Fruit fly (Drosophila melanogaster) whole organism, embryonic: ENCODE measurements around the gene CG7149.

Experiments used
- Atf-2 ChIP-seq: fragments of 200-800 bp; sonication (Bioruptor generic); optimal IDR thresholded peaks from 2 replicates; lab custom pipeline; 2016; ENCODE audit warnings: missing biosample characterization, missing genetic modification characterization
- B-H1 ChIP-seq: fragments of 200-800 bp; sonication (Bioruptor generic); IDR thresholded peaks from 3 replicates; pipeline ENCODE4 v1.3.6; 2022; ENCODE audit warnings: missing biosample characterization, missing genetic modification characterization
- Blimp-1 ChIP-seq: fragments of 200-800 bp; sonication (Bioruptor generic); optimal IDR thresholded peaks from 3 replicates; lab custom pipeline; 2018; ENCODE audit warnings: missing biosample characterization, missing genetic modification characterization, mild to moderate bottlenecking, moderate library complexity, missing genetic modification reagents
- C15 ChIP-seq: fragments of 200-800 bp; sonication (Bioruptor generic); IDR thresholded peaks from 3 replicates; pipeline ENCODE4 v1.3.6; 2022; ENCODE audit warnings: missing biosample characterization, missing genetic modification characterization
- CG10543 ChIP-seq: fragments of 200-800 bp; sonication (Bioruptor generic); optimal IDR thresholded peaks from 3 replicates; lab custom pipeline; 2017; ENCODE audit warnings: missing biosample characterization, mild to moderate bottlenecking, missing genetic modification characterization, moderate library complexity
- CG10959 ChIP-seq: fragments of 200-800 bp; sonication (Bioruptor generic); IDR thresholded peaks from 2 replicates; pipeline ENCODE4 v1.3.6; 2022; ENCODE audit warnings: missing biosample characterization, missing genetic modification characterization
- CG11504 ChIP-seq: fragments of 200-800 bp; sonication (Bioruptor generic); optimal IDR thresholded peaks from 3 replicates; lab custom pipeline; 2019; ENCODE audit warnings: missing biosample characterization, mild to moderate bottlenecking, missing genetic modification characterization, moderate library complexity
- CG12942 ChIP-seq: fragments of 200-800 bp; sonication (Bioruptor generic); optimal IDR thresholded peaks from 3 replicates; lab custom pipeline; 2016; ENCODE audit warnings: missing biosample characterization, missing genetic modification characterization
- CG13894 ChIP-seq: fragments of 200-800 bp; sonication (Bioruptor generic); optimal IDR thresholded peaks from 3 replicates; lab custom pipeline; 2018; ENCODE audit warnings: missing biosample characterization, mild to moderate bottlenecking, missing genetic modification characterization, moderate library complexity
- CG14710 ChIP-seq: fragments of 200-800 bp; sonication (Bioruptor generic); optimal IDR thresholded peaks from 3 replicates; lab custom pipeline; 2019; ENCODE audit warnings: missing biosample characterization, mild to moderate bottlenecking, missing genetic modification characterization, moderate library complexity
- CG15269 ChIP-seq: fragments of 200-800 bp; sonication (Bioruptor generic); optimal IDR thresholded peaks from 2 replicates; lab custom pipeline; 2018; ENCODE audit warnings: missing biosample characterization, mild to moderate bottlenecking, missing genetic modification characterization, moderate library complexity
- CG16815 ChIP-seq: fragments of 200-800 bp; sonication (Bioruptor generic); optimal IDR thresholded peaks from 3 replicates; lab custom pipeline; 2017; ENCODE audit warnings: missing biosample characterization, mild to moderate bottlenecking, missing genetic modification characterization
- CG18011 ChIP-seq: fragments of 200-800 bp; sonication (Bioruptor generic); optimal IDR thresholded peaks from 2 replicates; lab custom pipeline; 2017; ENCODE audit warnings: missing biosample characterization, missing genetic modification characterization, mild to moderate bottlenecking, moderate library complexity, missing genotype
- CG18619 ChIP-seq: fragments of 200-800 bp; sonication (Bioruptor generic); optimal IDR thresholded peaks from 3 replicates; lab custom pipeline; 2017; ENCODE audit warnings: missing biosample characterization, mild to moderate bottlenecking, missing genetic modification characterization
- CG18764 ChIP-seq: fragments of 200-800 bp; sonication (Bioruptor generic); optimal IDR thresholded peaks from 3 replicates; lab custom pipeline; 2016; ENCODE audit warnings: missing biosample characterization, missing genetic modification characterization
- CG2202 ChIP-seq: fragments of 200-800 bp; sonication (Bioruptor generic); optimal IDR thresholded peaks from 2 replicates; lab custom pipeline; 2018; ENCODE audit warnings: missing biosample characterization, mild to moderate bottlenecking, missing genetic modification characterization
- CG2712 ChIP-seq: fragments of 200-800 bp; optimal IDR thresholded peaks from 3 replicates; lab custom pipeline; 2019; ENCODE audit warnings: missing biosample characterization, mild to moderate bottlenecking, missing genetic modification characterization, moderate library complexity
- CG2875 ChIP-seq: fragments of 200-800 bp; sonication (Bioruptor generic); optimal IDR thresholded peaks from 2 replicates; lab custom pipeline; 2017; ENCODE audit warnings: missing biosample characterization, mild to moderate bottlenecking, missing genetic modification characterization, missing genetic modification reagents
- CG31441 ChIP-seq: fragments of 200-800 bp; sonication (Bioruptor generic); IDR thresholded peaks from 2 replicates; pipeline ENCODE4 v1.3.6; 2022; ENCODE audit warnings: missing biosample characterization, missing genetic modification characterization
- CG32532 ChIP-seq: fragments of 200-800 bp; sonication (Bioruptor generic); IDR thresholded peaks from 2 replicates; pipeline ENCODE4 v1.3.6; 2022; ENCODE audit warnings: missing biosample characterization, missing genetic modification characterization
- CG32767 ChIP-seq: fragments of 200-800 bp; sonication (Bioruptor generic); IDR thresholded peaks from 2 replicates; pipeline ENCODE4 v1.3.6; 2022; ENCODE audit warnings: missing biosample characterization, missing genetic modification characterization
- CG5245 ChIP-seq: fragments of 200-800 bp; sonication (Bioruptor generic); optimal IDR thresholded peaks from 3 replicates; lab custom pipeline; 2016; ENCODE audit warnings: missing biosample characterization, missing genetic modification characterization
- CG5953 ChIP-seq: fragments of 200-800 bp; sonication (Bioruptor generic); IDR thresholded peaks from 2 replicates; pipeline ENCODE4 v1.3.6; 2022; ENCODE audit warnings: missing biosample characterization, missing genetic modification characterization
- CG7745 ChIP-seq: fragments of 200-800 bp; sonication (Bioruptor generic); optimal IDR thresholded peaks from 2 replicates; lab custom pipeline; 2018; ENCODE audit warnings: missing biosample characterization, mild to moderate bottlenecking, missing genetic modification characterization, moderate library complexity
- CG9797 ChIP-seq: fragments of 200-800 bp; sonication (Bioruptor generic); optimal IDR thresholded peaks from 3 replicates; lab custom pipeline; 2018; ENCODE audit warnings: missing biosample characterization, mild to moderate bottlenecking, missing genetic modification characterization
- CTCF ChIP-seq: fragments of 200-800 bp; sonication (Bioruptor generic); optimal IDR thresholded peaks from 2 replicates; lab custom pipeline; 2017; ENCODE audit warnings: missing biosample characterization, mild to moderate bottlenecking, missing genetic modification characterization, moderate library complexity
- Chrac-16 ChIP-seq: fragments of 200-800 bp; sonication (Bioruptor generic); optimal IDR thresholded peaks from 3 replicates; lab custom pipeline; 2016; ENCODE audit warnings: missing biosample characterization, missing genetic modification characterization
- Dek ChIP-seq: fragments of 200-800 bp; sonication (Bioruptor generic); optimal IDR thresholded peaks from 3 replicates; lab custom pipeline; 2019; ENCODE audit warnings: missing biosample characterization, mild to moderate bottlenecking, missing genetic modification characterization, moderate library complexity
- Doc3 ChIP-seq: fragments of 200-800 bp; sonication (Bioruptor generic); IDR thresholded peaks from 3 replicates; pipeline ENCODE4 v1.3.6; 2022; ENCODE audit warnings: missing biosample characterization, missing genetic modification characterization; ENCODE audit not compliant: partially characterized antibody
- Eip74EF ChIP-seq, 2 experiments: fragments of 200-800 bp in 1 of 2; fragments of >200 bp in 1 of 2; sonication (Bioruptor generic) in 1 of 2; optimal IDR thresholded peaks; 2 replicates each; lab custom pipeline; 2017 to 2019; ENCODE audit warnings: missing biosample characterization in 2 of 2, missing genetic modification characterization in 2 of 2, mild to moderate bottlenecking in 1 of 2, moderate library complexity in 1 of 2
- Ets97D ChIP-seq: fragments of 200-800 bp; sonication (Bioruptor generic); optimal IDR thresholded peaks from 3 replicates; lab custom pipeline; 2016; ENCODE audit warnings: missing biosample characterization, missing genetic modification characterization
- Fer3 ChIP-seq: fragments of 200-800 bp; sonication (Bioruptor generic); optimal IDR thresholded peaks from 2 replicates; lab custom pipeline; 2018; ENCODE audit warnings: missing biosample characterization, mild to moderate bottlenecking, missing genetic modification characterization, moderate library complexity
- HLH3B ChIP-seq: fragments of 200-800 bp; sonication (Bioruptor generic); IDR thresholded peaks from 2 replicates; pipeline ENCODE4 v1.3.6; 2022; ENCODE audit warnings: missing biosample characterization, missing genetic modification characterization
- Hsf ChIP-seq: fragments of 200-800 bp; sonication (Bioruptor generic); optimal IDR thresholded peaks from 3 replicates; lab custom pipeline; 2016; ENCODE audit warnings: missing biosample characterization, missing genetic modification characterization
- Max ChIP-seq: fragments of 200-800 bp; sonication (Bioruptor generic); optimal IDR thresholded peaks from 2 replicates; lab custom pipeline; 2016; ENCODE audit warnings: missing biosample characterization, mild to moderate bottlenecking, missing genetic modification characterization
- NfI ChIP-seq: fragments of 200-800 bp; sonication (Bioruptor generic); optimal IDR thresholded peaks from 3 replicates; lab custom pipeline; 2018; ENCODE audit warnings: missing biosample characterization, mild to moderate bottlenecking, missing genetic modification characterization, moderate library complexity
- Opbp ChIP-seq: fragments of 200-800 bp; sonication (Bioruptor generic); IDR thresholded peaks from 3 replicates; pipeline ENCODE4 v1.3.6; 2022; ENCODE audit warnings: missing biosample characterization, missing genetic modification characterization; ENCODE audit not compliant: partially characterized antibody
- Scr ChIP-seq: fragments of 200-800 bp; sonication (Bioruptor generic); IDR thresholded peaks from 2 replicates; pipeline ENCODE4 v1.3.6; 2022; ENCODE audit warnings: missing biosample characterization, missing genetic modification characterization; ENCODE audit not compliant: partially characterized antibody
- Sox102F ChIP-seq: fragments of 200-800 bp; sonication (Bioruptor generic); optimal IDR thresholded peaks from 2 replicates; lab custom pipeline; 2018; ENCODE audit warnings: missing biosample characterization, mild to moderate bottlenecking, missing genetic modification characterization, moderate library complexity
- gce ChIP-seq: fragments of 200-800 bp; sonication (Bioruptor generic); IDR thresholded peaks from 3 replicates; pipeline ENCODE4 v1.3.6; 2022; ENCODE audit warnings: missing biosample characterization, missing genetic modification characterization
- hb ChIP-seq: fragments of 200-800 bp; sonication (Bioruptor generic); IDR thresholded peaks from 3 replicates; pipeline ENCODE4 v1.3.6; 2022; ENCODE audit warnings: missing biosample characterization, missing genetic modification characterization; ENCODE audit not compliant: partially characterized antibody
- jumu ChIP-seq: fragments of 200-800 bp; sonication (Bioruptor generic); optimal IDR thresholded peaks from 3 replicates; lab custom pipeline; 2016; ENCODE audit warnings: missing biosample characterization, missing genetic modification characterization
- klu ChIP-seq: fragments of 200-800 bp; sonication (Bioruptor generic); IDR thresholded peaks from 2 replicates; pipeline ENCODE4 v1.3.6; 2022; ENCODE audit warnings: missing biosample characterization, missing genetic modification characterization
- lola ChIP-seq, 3 experiments: fragments of >200 bp in 2 of 3; fragments of 200-800 bp in 1 of 3; sonication (Bioruptor generic) in 1 of 3; optimal IDR thresholded peaks; 2 replicates each; lab custom pipeline; 2017 to 2019; ENCODE audit warnings: missing biosample characterization in 3 of 3, missing genetic modification characterization in 3 of 3, mild to moderate bottlenecking in 1 of 3, moderate library complexity in 1 of 3
- nau ChIP-seq: fragments of 200-800 bp; sonication (Bioruptor generic); optimal IDR thresholded peaks from 3 replicates; lab custom pipeline; 2017; ENCODE audit warnings: missing biosample characterization, mild to moderate bottlenecking, missing genetic modification characterization, missing genetic modification reagents
- ranshi ChIP-seq: fragments of 200-800 bp; sonication (Bioruptor generic); IDR thresholded peaks from 2 replicates; pipeline ENCODE4 v1.3.6; 2022; ENCODE audit warnings: missing biosample characterization, missing genetic modification characterization
- tup ChIP-seq: fragments of 200-800 bp; sonication (Bioruptor generic); optimal IDR thresholded peaks from 2 replicates; lab custom pipeline; 2016; ENCODE audit warnings: missing biosample characterization, mild to moderate bottlenecking, missing genetic modification characterization, moderate library complexity
- wek ChIP-seq: fragments of 200-800 bp; sonication (Bioruptor generic); optimal IDR thresholded peaks from 3 replicates; lab custom pipeline; 2018; ENCODE audit warnings: missing biosample characterization, mild to moderate bottlenecking, missing genetic modification characterization, moderate library complexity

CG7149 gene

DNA sequence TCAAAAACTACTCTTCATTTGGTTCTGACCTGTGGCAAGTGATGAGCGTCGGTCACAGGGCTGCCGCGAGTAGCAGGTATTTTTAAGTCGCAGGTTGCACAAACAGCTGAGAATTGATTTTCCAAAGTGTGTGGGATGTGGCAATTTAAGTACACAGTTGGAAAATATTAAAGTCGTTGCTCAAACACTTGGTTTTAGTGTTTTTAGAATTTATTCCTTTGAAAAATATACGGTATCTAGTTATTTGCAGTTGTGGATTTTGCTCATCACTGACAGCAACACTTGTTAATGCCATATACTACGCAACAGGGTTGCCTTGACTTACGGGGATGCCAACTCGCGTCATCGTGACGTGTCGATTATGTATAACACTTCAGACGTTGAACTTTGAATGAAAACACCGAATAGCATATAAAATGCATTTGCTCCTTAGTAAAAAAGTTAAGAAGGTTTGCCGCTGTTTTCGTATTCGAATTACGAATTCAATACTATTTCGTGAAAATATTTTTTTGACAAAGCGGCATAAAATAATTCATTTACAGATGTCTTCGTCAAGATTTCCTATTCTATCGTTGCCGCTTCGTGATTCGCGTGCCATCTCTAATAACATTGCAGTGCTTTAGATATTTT is 9.6 kb upstream of the CG7149 start, which contains the start of the genes Herp and r2d2 (continued):
- TF ChIP-seq Dek (peak; percentile 89), Chrac-16 (GFP tag; lab: Kevin White, UChicago) (peak; percentile 90), wek (peak; percentile 72), CG5245 (peak; percentile 83), CG16815 (GFP tag; lab: Kevin White, UChicago) (peak; percentile 83), gce (GFP tag; lab: Robert Waterston, UW) (peak; percentile 47; the same call in 1 of the 3 replicates), CG5953 (GFP tag; lab: Robert Waterston, UW) (peak; percentile 51; the same call in 1 of the 2 replicates), HLH3B (GFP tag; lab: Robert Waterston, UW) (peak; percentile 86), Ets97D (peak; percentile 91), hb (GFP tag; lab: Robert Waterston, UW) (0 out of 3 replicates have a peak, but pooled peaks have one; percentile 26), CG10959 (GFP tag; lab: Robert Waterston, UW) (peak; percentile 80), Sox102F (GFP tag; lab: Kevin White, UChicago) (no peak), ranshi (GFP tag; lab: Robert Waterston, UW) (peak; percentile 83; the same call in 1 of the 2 replicates), CG32532 (GFP tag; lab: Robert Waterston, UW) (peak; percentile 90), C15 (GFP tag; lab: Robert Waterston, UW) (peak; percentile 83; the same call in 2 of the 3 replicates), CG18764 (GFP tag; lab: Kevin White, UChicago) (peak; percentile 85), NfI (GFP tag; lab: Kevin White, UChicago) (peak; percentile 88), nau (GFP tag; lab: Kevin White, UChicago) (peak; percentile 84), CG18619 (GFP tag; lab: Kevin White, UChicago) (peak; percentile 91), klu (GFP tag; lab: Robert Waterston, UW) (peak; percentile 84), CG10543 (peak; percentile 97), Opbp (GFP tag; lab: Robert Waterston, UW) (peak; percentile 63; the same call in 1 of the 3 replicates), CG32767 (peak; percentile 86), CG14710 (tag; lab: Kevin White, UChicago) (peak; percentile 89), CG7745 (tag; lab: Kevin White, UChicago) (peak; percentile 21), CG2202 (tag; lab: Kevin White, UChicago) (peak; percentile 76), CG31441 (GFP tag; lab: Robert Waterston, UW) (peak; percentile 96), jumu (GFP tag; lab: Kevin White, UChicago) (peak; percentile 94), CG9797 (GFP tag; lab: Kevin White, UChicago) (peak; percentile 60), CTCF (GFP tag; lab: Kevin White, UChicago) (peak; percentile 36), Max (GFP tag; lab: Kevin White, UChicago) (peak; percentile 92), Blimp-1 (GFP tag; lab: Kevin White, UChicago) (peak; percentile 75), Doc3 (peak; percentile 82), tup (GFP tag; lab: Kevin White, UChicago) (peak; percentile 59), lola (GFP tag; optimal IDR thresholded peaks at IDR 0.05; lab: Kevin White, UChicago) (peak in 1 of 3 experiments; percentile 91), CG15269 (peak; percentile 90), CG13894 (tag; lab: Kevin White, UChicago) (peak; percentile 93), CG2875 (GFP tag; lab: Kevin White, UChicago) (peak; percentile 64), CG11504 (tag; lab: Kevin White, UChicago) (peak; percentile 90), Hsf (peak; percentile 93), CG2712 (tag; lab: Kevin White, UChicago) (peak; percentile 89), Fer3 (tag; lab: Kevin White, UChicago) (peak; percentile 89), CG12942 (GFP tag; lab: Kevin White, UChicago) (peak; percentile 91), B-H1 (GFP tag; lab: Robert Waterston, UW) (peak; percentile 60; the same call in 1 of the 3 replicates), Scr (GFP tag; lab: Robert Waterston, UW) (peak; percentile 86), CG18011 (GFP tag; lab: Kevin White, UChicago) (peak; percentile 61), Eip74EF (GFP tag; optimal IDR thresholded peaks at IDR 0.05; lab: Kevin White, UChicago) (peak in 1 of 2 experiments; percentile 69), Atf-2 (GFP tag; lab: Kevin White, UChicago) (peak; percentile 92)
